Worm (Caenorhabditis elegans): ENCODE measurements around the gene ipla-1.

- TF ChIP-seq flt-1 (GFP tag; IDR thresholded peaks at IDR 0.05) (no peak), ama-1 (optimal IDR thresholded peaks at IDR 0.05) (no peak), B0310.2 (tag; optimal IDR thresholded peaks at IDR 0.05) (no peak), tbx-37 (GFP tag; conservative IDR thresholded peaks at IDR 0.05) (no peak), tra-4 (tag; optimal IDR thresholded peaks at IDR 0.05) (no peak)
These were observed 47.6 kb upstream of the ipla-1 start, which contains the start of gene lgc-27 for ce11 chrII:4648785-4649184.
